Worm (Caenorhabditis elegans) whole organism, L4/young adult: Measurements from ENCODE around the gene T16G1.2.

ENCODE experiments used
- W03F9.2 ChIP-seq: fragments of 150-350 bp; optimal IDR thresholded peaks from 2 replicates; lab custom pipeline; 2014; ENCODE audit warnings: missing biosample characterization, missing genetic modification characterization
- dao-5 ChIP-seq: sonication (generic microtip); optimal IDR thresholded peaks from 2 replicates; lab custom pipeline; 2016; ENCODE audit warnings: missing genotype, missing genetic modification characterization, moderate library complexity, missing compliant biosample characterization
- him-1 ChIP-seq: sonication (generic microtip); optimal IDR thresholded peaks from 2 replicates; lab custom pipeline; 2016; ENCODE audit warnings: missing genotype, missing genetic modification reagents, missing genetic modification characterization, missing compliant biosample characterization

DNA sequence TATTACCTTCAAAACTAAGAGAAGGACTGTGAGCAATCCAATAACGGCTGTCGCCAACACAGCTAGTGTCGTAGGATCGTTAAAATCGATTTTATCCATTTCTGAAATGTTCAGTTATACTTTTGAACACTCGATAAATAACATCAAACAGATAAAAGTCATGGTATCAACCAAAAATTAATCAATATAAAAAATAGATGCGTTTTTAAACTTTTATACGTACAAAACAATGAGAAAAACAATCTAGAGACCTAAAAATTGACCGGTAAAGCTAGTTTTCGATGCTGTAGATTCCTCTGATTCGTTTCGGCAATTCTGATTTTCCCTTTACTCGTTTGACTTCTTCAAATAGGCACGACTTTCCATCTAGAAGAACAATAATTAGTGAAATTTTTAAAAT, 37.8 kb downstream of the T16G1.2 start, which contains the start of gene R186.3:
- TF ChIP-seq dao-5 (no peak), him-1 (tag; lab: Kevin White, UChicago) (no peak), W03F9.2 (no peak)
